Worm (Caenorhabditis elegans) whole organism, L3 larva: ENCODE data around the gene hda-6.

Experiments used
- R02D3.7 ChIP-seq: fragments of 150-350 bp; optimal IDR thresholded peaks from 2 replicates; lab custom pipeline; 2014; ENCODE audit warnings: missing biosample characterization, missing genetic modification characterization
- ama-1 ChIP-seq: fragments of 150-350 bp; optimal IDR thresholded peaks from 2 replicates; lab custom pipeline; 2018
- ceh-16 ChIP-seq: sonication (generic microtip); optimal IDR thresholded peaks from 2 replicates; lab custom pipeline; 2017; ENCODE audit warnings: missing biosample characterization, missing genetic modification characterization
- ceh-28 ChIP-seq: fragments of 150-350 bp; optimal IDR thresholded peaks from 2 replicates; lab custom pipeline; 2014; ENCODE audit warnings: missing biosample characterization, missing genetic modification reagents, missing genetic modification characterization
- ceh-82 ChIP-seq: fragments of 150-350 bp; optimal IDR thresholded peaks from 2 replicates; lab custom pipeline; 2014; ENCODE audit warnings: missing biosample characterization, missing genetic modification characterization
- ceh-9 ChIP-seq: sonication (generic microtip); optimal IDR thresholded peaks from 2 replicates; lab custom pipeline; 2018; ENCODE audit warnings: missing biosample characterization, missing genetic modification characterization
- egl-5 ChIP-seq: fragments of 150-350 bp; optimal IDR thresholded peaks from 2 replicates; lab custom pipeline; 2017; ENCODE audit warnings: missing biosample characterization, missing genetic modification reagents, missing genetic modification characterization, inconsistent platforms
- elt-2 ChIP-seq: sonication (generic microtip); optimal IDR thresholded peaks from 2 replicates; lab custom pipeline; 2016; ENCODE audit warnings: missing genetic modification reagents, mild to moderate bottlenecking, missing genetic modification characterization, missing compliant biosample characterization
- eor-1 ChIP-seq, 2 experiments: fragments of 150-350 bp; optimal IDR thresholded peaks; 2 replicates each; lab custom pipeline; 2014 to 2018; ENCODE audit warnings: missing biosample characterization in 2 of 2, missing genetic modification characterization in 2 of 2
- fkh-10 ChIP-seq: sonication (generic microtip); optimal IDR thresholded peaks from 2 replicates; lab custom pipeline; 2017; ENCODE audit warnings: missing biosample characterization, missing genetic modification reagents, missing genetic modification characterization
- fkh-2 ChIP-seq: fragments of 150-350 bp; optimal IDR thresholded peaks from 2 replicates; lab custom pipeline; 2014; ENCODE audit warnings: missing biosample characterization, missing genetic modification reagents, missing genetic modification characterization
- fos-1 ChIP-seq: fragments of 150-350 bp; optimal IDR thresholded peaks from 2 replicates; lab custom pipeline; 2014; ENCODE audit warnings: missing biosample characterization, missing genetic modification characterization
- hmg-11 ChIP-seq: sonication (generic microtip); optimal IDR thresholded peaks from 2 replicates; lab custom pipeline; 2016; ENCODE audit warnings: missing genetic modification characterization, missing compliant biosample characterization
- jun-1 ChIP-seq: fragments of 150-350 bp; optimal IDR thresholded peaks from 2 replicates; lab custom pipeline; 2014; ENCODE audit warnings: missing biosample characterization, missing genetic modification reagents, missing genetic modification characterization
- lsy-12 ChIP-seq: sonication (generic microtip); optimal IDR thresholded peaks from 2 replicates; lab custom pipeline; 2016; ENCODE audit warnings: mild to moderate bottlenecking, missing genetic modification characterization, missing compliant biosample characterization
- mdl-1 ChIP-seq: fragments of 150-350 bp; optimal IDR thresholded peaks from 2 replicates; lab custom pipeline; 2014; ENCODE audit warnings: missing biosample characterization, missing genetic modification characterization
- nfya-1 ChIP-seq: sonication (generic microtip); optimal IDR thresholded peaks from 2 replicates; lab custom pipeline; 2017; ENCODE audit warnings: missing genetic modification characterization, mild to moderate bottlenecking, missing compliant biosample characterization, antibody characterized with exemption, moderate library complexity; ENCODE audit not compliant: insufficient read depth
- nhr-11 ChIP-seq: fragments of 150-350 bp; optimal IDR thresholded peaks from 2 replicates; lab custom pipeline; 2014; ENCODE audit warnings: missing biosample characterization, missing genetic modification characterization
- nhr-12 ChIP-seq: fragments of 150-350 bp; optimal IDR thresholded peaks from 2 replicates; lab custom pipeline; 2014; ENCODE audit warnings: missing biosample characterization, missing genetic modification characterization
- nhr-23 ChIP-seq: fragments of 150-350 bp; optimal IDR thresholded peaks from 2 replicates; lab custom pipeline; 2014; ENCODE audit warnings: missing biosample characterization, missing genetic modification reagents, missing genetic modification characterization
- nhr-237 ChIP-seq: fragments of 150-350 bp; optimal IDR thresholded peaks from 2 replicates; lab custom pipeline; 2014; ENCODE audit warnings: missing biosample characterization, missing genetic modification characterization
- nhr-25 ChIP-seq: sonication (generic microtip); optimal IDR thresholded peaks from 2 replicates; lab custom pipeline; 2017; ENCODE audit warnings: missing biosample characterization, missing genetic modification characterization
- nhr-28 ChIP-seq: fragments of 150-350 bp; optimal IDR thresholded peaks from 2 replicates; lab custom pipeline; 2014; ENCODE audit warnings: missing biosample characterization, missing genetic modification characterization
- nhr-43 ChIP-seq: sonication (generic microtip); optimal IDR thresholded peaks from 2 replicates; lab custom pipeline; 2016; ENCODE audit warnings: mild to moderate bottlenecking, missing genetic modification characterization, missing compliant biosample characterization; ENCODE audit not compliant: poor library complexity, severe bottlenecking
- nhr-77 ChIP-seq: fragments of 150-350 bp; optimal IDR thresholded peaks from 2 replicates; lab custom pipeline; 2014; ENCODE audit warnings: missing biosample characterization, missing genetic modification characterization
- pha-4 ChIP-seq: fragments of 150-350 bp; optimal IDR thresholded peaks from 2 replicates; lab custom pipeline; 2014; ENCODE audit warnings: missing biosample characterization, missing genetic modification reagents, missing genetic modification characterization
- pqm-1 ChIP-seq: fragments of 150-350 bp; optimal IDR thresholded peaks from 2 replicates; lab custom pipeline; 2017; ENCODE audit warnings: missing biosample characterization, missing genetic modification characterization, inconsistent platforms
- skn-1 ChIP-seq: fragments of 150-350 bp; optimal IDR thresholded peaks from 2 replicates; lab custom pipeline; 2014; ENCODE audit warnings: missing biosample characterization, missing genetic modification characterization
- snpc-4 ChIP-seq: fragments of 150-350 bp; optimal IDR thresholded peaks from 2 replicates; lab custom pipeline; 2014; ENCODE audit warnings: missing biosample characterization, missing genetic modification characterization
- tbx-2 ChIP-seq: sonication (generic microtip); optimal IDR thresholded peaks from 2 replicates; lab custom pipeline; 2016; ENCODE audit warnings: mild to moderate bottlenecking, missing genetic modification characterization, missing compliant biosample characterization
- unc-62 ChIP-seq: fragments of 150-350 bp; sonication (generic microtip); optimal IDR thresholded peaks from 4 replicates; lab custom pipeline; 2014; ENCODE audit warnings: missing biosample characterization, missing genetic modification reagents, missing genetic modification characterization
- ztf-11 ChIP-seq: fragments of 150-350 bp; optimal IDR thresholded peaks from 2 replicates; lab custom pipeline; 2014; ENCODE audit warnings: missing biosample characterization, missing genetic modification characterization

The hda-6 gene

DNA sequence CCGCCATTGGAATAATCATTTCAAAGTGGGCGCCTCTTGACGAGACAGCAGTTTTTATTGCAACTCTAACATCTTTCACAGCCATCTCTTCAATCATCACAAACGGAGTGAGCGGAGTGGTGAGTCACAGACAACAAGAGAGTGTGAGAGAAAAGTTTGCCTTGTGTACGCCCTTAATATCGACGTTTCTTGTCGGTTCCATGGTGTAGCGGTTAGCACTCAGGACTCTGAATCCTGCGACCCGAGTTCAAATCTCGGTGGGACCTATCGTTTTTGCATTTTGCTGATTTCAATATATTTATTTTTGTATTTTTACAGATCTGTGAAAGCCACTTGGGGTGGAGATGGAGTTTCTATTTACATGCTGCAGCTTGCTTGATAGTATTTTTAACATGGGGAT is 29.6 kb downstream of the hda-6 start (continued):
- TF ChIP-seq nhr-25 (tag; lab: Kevin White, UChicago) (peak; percentile 34), lsy-12 (tag; lab: Kevin White, UChicago) (peak; percentile 42)

DNA sequence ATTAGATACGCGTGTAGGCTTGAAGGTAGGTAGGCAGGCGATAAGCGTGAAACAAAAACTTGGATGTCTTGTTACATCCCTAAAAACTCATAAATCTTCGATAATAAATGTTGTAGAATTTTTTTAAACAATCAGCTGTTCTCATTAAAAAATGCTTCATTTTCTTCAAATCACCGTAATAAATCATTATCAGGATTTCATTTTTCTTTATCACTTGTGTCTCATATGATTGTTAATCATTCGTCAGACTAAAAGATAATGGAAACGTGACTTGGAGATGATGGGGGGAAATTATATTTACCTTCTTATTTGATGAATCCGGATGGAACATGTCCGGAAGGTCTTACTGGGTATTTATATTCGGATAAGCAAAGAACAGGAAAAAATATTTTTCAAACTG is 30.6 kb downstream of the hda-6 start:
- no peak for TF ChIP-seq ceh-82
- TF ChIP-seq nhr-77 (tag; lab: Kevin White, UChicago): no peak
- TF ChIP-seq nhr-12: no peak
- no peak for TF ChIP-seq fkh-10 (GFP tag; lab: Kevin White, UChicago)
- TF ChIP-seq nhr-28 (tag; lab: Kevin White, UChicago): no peak
- no peak for TF ChIP-seq pqm-1 (tag; lab: Kevin White, UChicago)

- TF ChIP-seq jun-1 (tag; lab: Kevin White, UChicago) (no peak), ceh-9 (tag; lab: Kevin White, UChicago) (no peak), mdl-1 (tag; lab: Kevin White, UChicago) (no peak), elt-2 (tag; lab: Kevin White, UChicago) (no peak), nfya-1 (tag; lab: Kevin White, UChicago) (no peak)
Observed at ce11 chrIV:5332178-5332577, 31.9 kb downstream of the hda-6 start, which contains the start of gene Y4C6B.3. TSS of gene Y4C6B.3 (plus strand) at chrIV:5332478.

DNA sequence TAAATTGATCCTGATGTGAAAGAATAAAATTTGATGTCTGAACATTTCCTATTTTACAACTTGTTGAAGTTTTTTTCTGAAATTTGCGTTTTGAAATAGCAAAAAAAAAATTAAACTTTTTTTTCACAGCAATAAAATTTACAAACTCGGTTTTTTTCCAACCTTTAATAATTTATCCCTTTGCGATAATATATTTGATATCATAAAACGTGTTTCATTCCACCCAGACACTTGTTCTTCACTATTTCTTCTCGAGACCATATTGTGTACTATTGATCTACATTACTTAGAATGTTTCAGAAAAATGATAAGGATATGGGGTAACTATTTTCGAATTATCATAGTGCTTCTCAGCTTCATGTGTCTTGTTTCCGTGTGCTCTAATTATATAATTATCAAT is 38.0 kb downstream of the hda-6 start, which contains the start of gene Y4C6B.4:
TSS of gene Y4C6B.4 (plus strand) at position 301 of the 400 bp plus-strand sequence.
- TF ChIP-seq nhr-11 (tag; lab: Kevin White, UChicago) (no peak), hmg-11 (tag; lab: Kevin White, UChicago) (no peak), nhr-25 (tag; lab: Kevin White, UChicago) (no peak), skn-1 (tag; lab: Kevin White, UChicago) (no peak), nhr-237 (tag; lab: Kevin White, UChicago) (no peak), fkh-2 (tag; lab: Kevin White, UChicago) (no peak), R02D3.7 (tag; lab: Kevin White, UChicago) (no peak), ceh-16 (tag; lab: Kevin White, UChicago) (no peak), tbx-2 (tag; lab: Kevin White, UChicago) (no peak), pqm-1 (tag; lab: Kevin White, UChicago) (no peak), unc-62 (GFP tag; lab: Kevin White, UChicago) (no peak)

- TF ChIP-seq unc-62 (GFP tag; lab: Kevin White, UChicago) (no peak), nhr-23 (tag; lab: Kevin White, UChicago) (peak; percentile 59), nfya-1 (tag; lab: Kevin White, UChicago) (peak; percentile 13), mdl-1 (tag; lab: Kevin White, UChicago) (no peak), snpc-4 (tag; lab: Kevin White, UChicago) (peak; percentile 48), fkh-2 (tag; lab: Kevin White, UChicago) (no peak), R02D3.7 (tag; lab: Kevin White, UChicago) (no peak), elt-2 (tag; lab: Kevin White, UChicago) (peak; percentile 50)
Observed at ce11 chrIV:5318835-5319303, 45.2 kb downstream of the hda-6 start, which contains the start of gene slc-46A. TSS of gene slc-46A (plus strand) at chrIV:5319253.

- TF ChIP-seq nhr-11 (tag; lab: Kevin White, UChicago) (no peak), ceh-9 (tag; lab: Kevin White, UChicago) (no peak), pha-4 (tag; lab: Kevin White, UChicago) (no peak), nhr-25 (tag; lab: Kevin White, UChicago) (peak; percentile 35), snpc-4 (tag; lab: Kevin White, UChicago) (peak; percentile 95), fos-1 (tag; lab: Kevin White, UChicago) (peak; percentile 7), egl-5 (tag; lab: Kevin White, UChicago) (no peak), ztf-11 (tag; lab: Kevin White, UChicago) (no peak), nhr-43 (tag; lab: Kevin White, UChicago) (peak; percentile 54), nhr-23 (tag; lab: Kevin White, UChicago) (peak; percentile 37), fkh-10 (GFP tag; lab: Kevin White, UChicago) (no peak), elt-2 (tag; lab: Kevin White, UChicago) (peak; percentile 24), ama-1 (no peak), R02D3.7 (tag; lab: Kevin White, UChicago) (no peak), eor-1 (tag; optimal IDR thresholded peaks at IDR 0.05; lab: Kevin White, UChicago) (no peak), ceh-28 (tag; lab: Kevin White, UChicago) (peak; percentile 24)
Observed at ce11 chrIV:5317106-5317505, 47.0 kb downstream of the hda-6 start.
